Fruit fly (Drosophila melanogaster): ENCODE data around the gene CG32982.

The CG32982 gene

dm6 chr2L:9123707-9124106 is 1.8 kb upstream of the CG32982 start (continued):
- TF ChIP-seq Dip2 (GFP tag; IDR thresholded peaks at IDR 0.05), result no peak
- no peak for TF ChIP-seq CG7786 (GFP tag; optimal IDR thresholded peaks at IDR 0.05)
- no peak for TF ChIP-seq CG32532 (GFP tag; IDR thresholded peaks at IDR 0.05)
- peak; percentile 12 for TF ChIP-seq sug (tag; optimal IDR thresholded peaks at IDR 0.05)
- TF ChIP-seq vnd (GFP tag; IDR thresholded peaks at IDR 0.05; ENCODE audit: partially characterized antibody), result no peak
- TF ChIP-seq B-H1 (GFP tag; IDR thresholded peaks at IDR 0.05), result no peak
- no peak for TF ChIP-seq CG15696 (tag; optimal IDR thresholded peaks at IDR 0.05)
- TF ChIP-seq stwl (tag; optimal IDR thresholded peaks at IDR 0.05), result no peak
- no peak for TF ChIP-seq zfh2 (GFP tag; optimal IDR thresholded peaks at IDR 0.05)
- no peak for TF ChIP-seq CG34376 (GFP tag; optimal IDR thresholded peaks at IDR 0.05)
- TF ChIP-seq sim (GFP tag; IDR thresholded peaks at IDR 0.05), result no peak
- no peak for TF ChIP-seq Tbp (GFP tag; optimal IDR thresholded peaks at IDR 0.05)
- TF ChIP-seq HmgZ (tag; optimal IDR thresholded peaks at IDR 0.05), result no peak
- TF ChIP-seq CHES-1-like (GFP tag; optimal IDR thresholded peaks at IDR 0.05), result no peak
- no peak for TF ChIP-seq p53 (GFP tag; optimal IDR thresholded peaks at IDR 0.05)
- no peak for TF ChIP-seq CG8944 (GFP tag; optimal IDR thresholded peaks at IDR 0.05)
- no peak for TF ChIP-seq CG4617 (GFP tag; optimal IDR thresholded peaks at IDR 0.05; ENCODE audit: borderline replicate concordance)
- peak; percentile 56 for TF ChIP-seq sd (tag; optimal IDR thresholded peaks at IDR 0.05)
- TF ChIP-seq CG17361 (GFP tag; IDR thresholded peaks at IDR 0.05), result no peak
- no peak for TF ChIP-seq Lhr (GFP tag; optimal IDR thresholded peaks at IDR 0.05)
- TF ChIP-seq Kr (GFP tag; optimal IDR thresholded peaks at IDR 0.05), result no peak
- TF ChIP-seq chinmo (GFP tag; IDR thresholded peaks at IDR 0.05; ENCODE audit: partially characterized antibody), result 0 out of 4 replicates have a peak, but pooled peaks have one; percentile 12
- no peak for TF ChIP-seq gt (GFP tag; IDR thresholded peaks at IDR 0.05)
- no peak for TF ChIP-seq HHEX (GFP tag; optimal IDR thresholded peaks at IDR 0.05)
- peak; percentile 23; the same call in 1 of the 2 replicates for TF ChIP-seq chm (GFP tag; IDR thresholded peaks at IDR 0.05)
- peak; percentile 96 for TF ChIP-seq grn (GFP tag; optimal IDR thresholded peaks at IDR 0.05)
- no peak for TF ChIP-seq D19B (GFP tag; optimal IDR thresholded peaks at IDR 0.05)
- no peak for TF ChIP-seq nerfin-2 (GFP tag; IDR thresholded peaks at IDR 0.05; ENCODE audit: partially characterized antibody)
- no peak for TF ChIP-seq CG16813 (GFP tag; IDR thresholded peaks at IDR 0.05; ENCODE audit: partially characterized antibody)
- no peak for TF ChIP-seq CG31441 (GFP tag; IDR thresholded peaks at IDR 0.05)
- no peak for TF ChIP-seq CG10209 (GFP tag; optimal IDR thresholded peaks at IDR 0.05)
- no peak for TF ChIP-seq CG1647 (GFP tag; optimal IDR thresholded peaks at IDR 0.05)
- no peak for TF ChIP-seq nmo (GFP tag; optimal IDR thresholded peaks at IDR 0.05)
- no peak for TF ChIP-seq CG12391 (tag; optimal IDR thresholded peaks at IDR 0.05)
- no peak for TF ChIP-seq ham (GFP tag; IDR thresholded peaks at IDR 0.05)
- no peak for TF ChIP-seq CG11560 (tag; IDR thresholded peaks at IDR 0.05)
- TF ChIP-seq fd96Cb (tag; optimal IDR thresholded peaks at IDR 0.05), result no peak
- no peak for TF ChIP-seq CG2678 (tag; optimal IDR thresholded peaks at IDR 0.05)
- no peak for TF ChIP-seq jing (GFP tag; optimal IDR thresholded peaks at IDR 0.05)
- no peak for TF ChIP-seq tup (GFP tag; optimal IDR thresholded peaks at IDR 0.05)
- no peak for TF ChIP-seq CG30020 (tag; optimal IDR thresholded peaks at IDR 0.05)
- no peak for TF ChIP-seq Vsx1 (GFP tag; optimal IDR thresholded peaks at IDR 0.05)
- TF ChIP-seq hb (GFP tag; IDR thresholded peaks at IDR 0.05; ENCODE audit: partially characterized antibody), result no peak
- no peak for TF ChIP-seq CG10979 (tag; optimal IDR thresholded peaks at IDR 0.05)
- TF ChIP-seq Hmr (GFP tag; optimal IDR thresholded peaks at IDR 0.05), result no peak
- TF ChIP-seq kni (GFP tag; optimal IDR thresholded peaks at IDR 0.05), result peak; percentile 9
- TF ChIP-seq mirr (GFP tag; optimal IDR thresholded peaks at IDR 0.05), result peak; percentile 8
- no peak for TF ChIP-seq HLH3B (GFP tag; IDR thresholded peaks at IDR 0.05)
- TF ChIP-seq tio (GFP tag; optimal IDR thresholded peaks at IDR 0.05), result no peak
- no peak for TF ChIP-seq Ptx1 (GFP tag; IDR thresholded peaks at IDR 0.05)
- no peak for TF ChIP-seq CG18599 (GFP tag; optimal IDR thresholded peaks at IDR 0.05)

All from whole organism, embryonic.